Worm (Caenorhabditis elegans): Measurements from ENCODE around the gene F26F2.1.

DNA sequence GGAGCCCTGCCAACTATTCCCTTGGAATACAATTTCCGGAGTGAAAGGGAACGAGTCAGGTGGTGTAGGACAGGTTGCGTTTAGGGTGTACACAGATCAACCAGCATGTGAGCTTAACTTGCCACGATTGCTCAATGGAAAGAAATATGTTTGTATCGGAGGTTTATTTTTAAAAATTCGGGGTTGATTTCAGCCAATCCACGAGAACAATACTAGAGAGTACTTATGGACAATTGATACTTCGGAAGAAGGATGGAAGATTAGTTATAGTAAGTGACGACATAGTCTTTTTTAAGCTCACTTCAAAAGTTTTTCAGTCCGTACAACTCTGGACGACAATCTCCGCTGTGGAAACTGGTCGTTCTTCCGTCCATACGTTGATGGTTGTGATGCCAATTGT, 13.2 kb upstream of the F26F2.1 start:
- TF ChIP-seq snpc-4 (tag; optimal IDR thresholded peaks at IDR 0.05) (no peak), sptf-1 (tag; optimal IDR thresholded peaks at IDR 0.05) (no peak), mab-5 (tag; optimal IDR thresholded peaks at IDR 0.05) (no peak), M03D4.4 (tag; optimal IDR thresholded peaks at IDR 0.05) (no peak), lin-13 (tag; optimal IDR thresholded peaks at IDR 0.05) (no peak), lin-32 (GFP tag; optimal IDR thresholded peaks at IDR 0.05) (no peak), elt-3 (tag; optimal IDR thresholded peaks at IDR 0.05) (no peak), unc-62 (GFP tag; optimal IDR thresholded peaks at IDR 0.05) (no peak), sem-2 (GFP tag; optimal IDR thresholded peaks at IDR 0.05) (no peak)

All from whole organism, mixed stage, embryonic.